Worm (Caenorhabditis elegans) whole organism, young adult: Measurements from ENCODE around the gene hrpa-2.

ENCODE experiments used
- B0261.1 ChIP-seq: sonication (generic microtip); optimal IDR thresholded peaks from 2 replicates; lab custom pipeline; 2016; ENCODE audit warnings: mild to moderate bottlenecking, missing genetic modification characterization, moderate library complexity, missing compliant biosample characterization
- K11D2.4 ChIP-seq: fragments of 200-800 bp; sonication (Bioruptor generic); IDR thresholded peaks from 2 replicates; pipeline ENCODE4 v1.3.6; 2022; ENCODE audit warnings: missing genetic modification reagents, missing genetic modification characterization, missing compliant biosample characterization
- dpl-1 ChIP-seq: fragments of 150-350 bp; optimal IDR thresholded peaks from 2 replicates; lab custom pipeline; 2014; ENCODE audit warnings: missing biosample characterization, missing genetic modification reagents, missing genetic modification characterization
- tbx-9 ChIP-seq: sonication (generic microtip); optimal IDR thresholded peaks from 2 replicates; lab custom pipeline; 2016; ENCODE audit warnings: borderline replicate concordance, missing genetic modification characterization, inconsistent platforms, missing compliant biosample characterization

- TF ChIP-seq K11D2.4 (GFP tag; lab: Robert Waterston, UW): no peak
- no peak for TF ChIP-seq tbx-9 (tag; lab: Kevin White, UChicago)
- TF ChIP-seq B0261.1 (tag; lab: Kevin White, UChicago): no peak
- no peak for TF ChIP-seq dpl-1 (GFP tag; lab: Kevin White, UChicago)
Measured at ce11 chrX:5265356-5265755, 49.2 kb downstream of the hrpa-2 start.
